Worm (Caenorhabditis elegans) whole organism, L4 larva: ENCODE results near the gene srw-97.
"Not testable (repeated sequence)": the region's sequence is repeated elsewhere in the genome, so short reads cannot be mapped to it uniquely, and the experiment has no call there.

Experiments
- F37D6.2 ChIP-seq: sonication (generic microtip); optimal IDR thresholded peaks from 2 replicates; lab custom pipeline; 2016; ENCODE audit warnings: mild to moderate bottlenecking, missing genetic modification characterization, missing compliant biosample characterization
- Y5F2A.4 ChIP-seq: fragments of 200-800 bp; sonication (Bioruptor generic); optimal IDR thresholded peaks from 2 replicates; lab custom pipeline; 2018; ENCODE audit warnings: mild to moderate bottlenecking, missing genetic modification characterization, missing compliant biosample characterization
- aha-1 ChIP-seq: fragments of 150-350 bp; peaks from one replicate; lab custom pipeline; 2014; ENCODE audit warnings: missing biosample characterization, missing genetic modification characterization
- ama-1 ChIP-seq: fragments of 150-350 bp; optimal IDR thresholded peaks from 2 replicates; lab custom pipeline; 2014; ENCODE audit warnings: inconsistent platforms, mixed read lengths
- arid-1 ChIP-seq: fragments of 200-800 bp; sonication (Bioruptor generic); conservative IDR thresholded peaks from 2 replicates; pipeline ENCODE4 v1.3.6; 2022; ENCODE audit warnings: missing genetic modification reagents, missing genetic modification characterization, missing compliant biosample characterization
- attf-4 ChIP-seq: sonication (generic microtip); optimal IDR thresholded peaks from 3 replicates; lab custom pipeline; 2017; ENCODE audit warnings: missing biosample characterization, missing genetic modification characterization
- ceh-32 ChIP-seq: sonication (generic microtip); optimal IDR thresholded peaks from 2 replicates; lab custom pipeline; 2016; ENCODE audit warnings: mild to moderate bottlenecking, missing genetic modification characterization, missing compliant biosample characterization; ENCODE audit not compliant: poor library complexity
- daf-12 ChIP-seq: fragments of 150-350 bp; optimal IDR thresholded peaks from 2 replicates; lab custom pipeline; 2014; ENCODE audit warnings: missing biosample characterization, missing genetic modification reagents, missing genetic modification characterization
- daf-8 ChIP-seq: fragments of 200-800 bp; sonication (Bioruptor generic); IDR thresholded peaks from 2 replicates; pipeline ENCODE4 v1.3.6; 2022; ENCODE audit warnings: missing genetic modification characterization, missing compliant biosample characterization
- dmd-6 ChIP-seq: fragments of 200-800 bp; sonication (Bioruptor generic); IDR thresholded peaks from 2 replicates; pipeline ENCODE4 v1.3.6; 2022; ENCODE audit warnings: missing genetic modification reagents, missing genetic modification characterization, missing compliant biosample characterization
- dmd-9 ChIP-seq: fragments of 200-800 bp; sonication (Bioruptor generic); IDR thresholded peaks from 2 replicates; pipeline ENCODE4 v1.3.6; 2022; ENCODE audit warnings: missing genetic modification reagents, missing genetic modification characterization, missing compliant biosample characterization
- fos-1 ChIP-seq: fragments of 150-350 bp; optimal IDR thresholded peaks from 2 replicates; lab custom pipeline; 2014; ENCODE audit warnings: missing biosample characterization, missing genetic modification characterization
- hif-1 ChIP-seq, 2 experiments: sonication (generic microtip); optimal IDR thresholded peaks; 2 replicates each; lab custom pipeline; 2016 to 2017; ENCODE audit warnings: missing compliant biosample characterization in 2 of 2, missing genetic modification characterization in 2 of 2, missing genetic modification reagents in 2 of 2, missing genotype in 2 of 2, mild to moderate bottlenecking in 1 of 2
- hlh-11 ChIP-seq: fragments of 200-800 bp; sonication (Bioruptor generic); optimal IDR thresholded peaks from 2 replicates; lab custom pipeline; 2018; ENCODE audit warnings: mild to moderate bottlenecking, missing genetic modification characterization, missing compliant biosample characterization
- hlh-30 ChIP-seq: sonication (generic microtip); optimal IDR thresholded peaks from 2 replicates; lab custom pipeline; 2017; ENCODE audit warnings: antibody characterized with exemption, mild to moderate bottlenecking, missing genetic modification characterization, missing compliant biosample characterization; ENCODE audit not compliant: insufficient read depth
- jun-1 ChIP-seq: fragments of 150-350 bp; optimal IDR thresholded peaks from 2 replicates; lab custom pipeline; 2014; ENCODE audit warnings: missing biosample characterization, missing genetic modification reagents, missing genetic modification characterization
- lim-7 ChIP-seq: fragments of 200-800 bp; sonication (Bioruptor generic); IDR thresholded peaks from 2 replicates; pipeline ENCODE4 v1.3.6; 2022; ENCODE audit warnings: missing genetic modification characterization, missing compliant biosample characterization
- mdl-1 ChIP-seq, 2 experiments: fragments of 150-350 bp in 1 of 2; sonication (generic microtip) in 1 of 2; optimal IDR thresholded peaks; 2 replicates each; lab custom pipeline; 2014 to 2017; ENCODE audit warnings: missing biosample characterization in 2 of 2, missing genetic modification characterization in 2 of 2
- mdt-29 ChIP-seq: fragments of 200-800 bp; sonication (Bioruptor generic); IDR thresholded peaks from 2 replicates; pipeline ENCODE4 v1.3.6; 2022; ENCODE audit warnings: missing genetic modification reagents, missing genetic modification characterization, missing compliant biosample characterization
- mxl-3 ChIP-seq: fragments of 200-800 bp; sonication (Bioruptor generic); optimal IDR thresholded peaks from 2 replicates; lab custom pipeline; 2018; ENCODE audit warnings: mild to moderate bottlenecking, missing genetic modification characterization, missing compliant biosample characterization
- nhr-111 ChIP-seq: fragments of 200-800 bp; sonication (Bioruptor generic); optimal IDR thresholded peaks from 2 replicates; lab custom pipeline; 2018; ENCODE audit warnings: mild to moderate bottlenecking, missing genetic modification characterization, missing compliant biosample characterization
- nhr-237 ChIP-seq: sonication (generic microtip); optimal IDR thresholded peaks from 2 replicates; lab custom pipeline; 2017; ENCODE audit warnings: missing biosample characterization, missing genetic modification characterization
- nhr-28 ChIP-seq: fragments of 150-350 bp; optimal IDR thresholded peaks from 2 replicates; lab custom pipeline; 2014; ENCODE audit warnings: missing biosample characterization, missing genetic modification characterization
- nhr-6 ChIP-seq: fragments of 150-350 bp; optimal IDR thresholded peaks from 2 replicates; lab custom pipeline; 2014; ENCODE audit warnings: missing biosample characterization, missing genetic modification characterization
- pha-4 ChIP-seq, 2 experiments: fragments of 150-350 bp in 1 of 2; fragments of 200-800 bp in 1 of 2; sonication (Bioruptor generic) in 1 of 2; IDR thresholded peaks in 1 of 2; optimal IDR thresholded peaks in 1 of 2; 2 replicates each; pipeline versions ENCODE4 v1.3.6 to Lab custom; 2014 to 2022; ENCODE audit warnings: missing genetic modification characterization in 2 of 2, missing genetic modification reagents in 2 of 2, missing biosample characterization in 1 of 2, missing compliant biosample characterization in 1 of 2
- set-16 ChIP-seq: fragments of 200-800 bp; sonication (Bioruptor generic); IDR thresholded peaks from 2 replicates; pipeline ENCODE4 v1.3.6; 2022; ENCODE audit warnings: missing genetic modification reagents, missing genetic modification characterization, missing compliant biosample characterization
- spr-3 ChIP-seq: fragments of 200-800 bp; sonication (Bioruptor generic); optimal IDR thresholded peaks from 2 replicates; lab custom pipeline; 2018; ENCODE audit warnings: mild to moderate bottlenecking, missing genetic modification characterization, missing compliant biosample characterization
- unc-62 ChIP-seq, 3 experiments: fragments of 150-350 bp in 1 of 3; sonication (generic microtip); optimal IDR thresholded peaks in 2 of 3; peaks in 1 of 3; 1 replicate in 1 of 3; 2 replicates in 2 of 3; lab custom pipeline; 2014 to 2017; ENCODE audit warnings: missing biosample characterization in 3 of 3, missing genetic modification characterization in 3 of 3, missing genetic modification reagents in 3 of 3, missing genotype in 1 of 3
- zip-2 ChIP-seq: fragments of 150-350 bp; optimal IDR thresholded peaks from 2 replicates; lab custom pipeline; 2014; ENCODE audit warnings: missing biosample characterization, missing genetic modification characterization
- ztf-7 ChIP-seq: fragments of 150-350 bp; optimal IDR thresholded peaks from 2 replicates; lab custom pipeline; 2014; ENCODE audit warnings: missing biosample characterization, missing genetic modification characterization

Gene srw-97

ce11 chrII:1636392-1636791, 32.4 kb downstream of the srw-97 start, which contains the start of gene srg-20:
TSS of gene srg-20 (plus strand) at chrII:1636692.
- not testable (repeated sequence) for TF ChIP-seq lim-7 (GFP tag; lab: Robert Waterston, UW); jun-1; dmd-9

- TF ChIP-seq nhr-28 (peak; percentile 4), hif-1 (tag; optimal IDR thresholded peaks at IDR 0.05; lab: Kevin White, UChicago) (no peak), dmd-6 (GFP tag; lab: Robert Waterston, UW) (peak; percentile 52; the same call in 1 of the 2 replicates), aha-1 (tag; lab: Kevin White, UChicago) (peak; percentile 46)
These were observed 32.8 kb downstream of the srw-97 start for ce11 chrII:1635969-1636368.

ce11 chrII:1633490-1633889, 35.3 kb downstream of the srw-97 start, which contains the start of gene C08E3.1:
TSS of gene C08E3.1 (plus strand) at chrII:1633790.
- TF ChIP-seq spr-3 (GFP tag; lab: Kevin White, UChicago); mdt-29 (GFP tag; lab: Robert Waterston, UW); daf-12 (tag; lab: Kevin White, UChicago): not testable (repeated sequence)

- TF ChIP-seq pha-4 (GFP tag; IDR thresholded peaks at IDR 0.05; lab: Robert Waterston, UW); pha-4 (tag; optimal IDR thresholded peaks at IDR 0.05; lab: Kevin White, UChicago); F37D6.2; daf-8 (GFP tag; lab: Robert Waterston, UW): not testable (repeated sequence)
These were observed 36.6 kb downstream of the srw-97 start, which contains the start of gene C08E3.13 for ce11 chrII:1632216-1632615. TSS of gene C08E3.13 (minus strand) at chrII:1632316.

ce11 chrII:1627783-1628182, 41.0 kb downstream of the srw-97 start, which contains the start of gene C08E3.15:
TSS of gene C08E3.15 (minus strand) at chrII:1627883.
- TF ChIP-seq ceh-32 (tag; lab: Kevin White, UChicago); ama-1 (lab: Kevin White, UChicago); nhr-237 (tag; lab: Kevin White, UChicago): not testable (repeated sequence)

- TF ChIP-seq Y5F2A.4 (GFP tag; lab: Kevin White, UChicago) = no peak
- TF ChIP-seq, all 104 proteins: peak for 0
These were observed 43.1 kb downstream of the srw-97 start, which contains the start of gene C08E3.14 for ce11 chrII:1625666-1626065. TSS of gene C08E3.14 (plus strand) at chrII:1625966.

ce11 chrII:1624572-1624971, 44.2 kb downstream of the srw-97 start, which contains the start of gene fbxa-160:
TSS of gene fbxa-160 (minus strand) at chrII:1624672.
- TF ChIP-seq nhr-111 (GFP tag; lab: Kevin White, UChicago) = no peak
- TF ChIP-seq mdl-1 (tag; optimal IDR thresholded peaks at IDR 0.05; lab: Kevin White, UChicago) = no peak
- no peak for TF ChIP-seq attf-4
- TF ChIP-seq mxl-3 (GFP tag; lab: Kevin White, UChicago) = no peak
- TF ChIP-seq hlh-30 (tag; lab: Kevin White, UChicago) = no peak
- TF ChIP-seq set-16 (GFP tag; lab: Robert Waterston, UW) = no peak
- TF ChIP-seq ztf-7 = no peak
- TF ChIP-seq nhr-6 (tag; lab: Kevin White, UChicago) = no peak
- no peak for TF ChIP-seq unc-62 (GFP tag; optimal IDR thresholded peaks at IDR 0.05 in 1 of 2; lab: Kevin White, UChicago)
- TF ChIP-seq unc-62 (tag; optimal IDR thresholded peaks at IDR 0.05; lab: Kevin White, UChicago) = no peak
- no peak for TF ChIP-seq fos-1 (tag; lab: Kevin White, UChicago)
- TF ChIP-seq hlh-11 (tag; lab: Kevin White, UChicago) = no peak
- TF ChIP-seq arid-1 (GFP tag; lab: Robert Waterston, UW) = no peak
- no peak for TF ChIP-seq daf-8 (GFP tag; lab: Robert Waterston, UW)
- TF ChIP-seq zip-2 (tag; lab: Kevin White, UChicago) = no peak
